Worm (Caenorhabditis elegans): Measurements from ENCODE around the gene T01C1.4.

ce11 chrX:10692057-10692456, 24.9 kb downstream of the T01C1.4 start:
- TF ChIP-seq W03F9.2 (tag; optimal IDR thresholded peaks at IDR 0.05), result no peak
- TF ChIP-seq dao-5 (tag; optimal IDR thresholded peaks at IDR 0.05), result no peak
